Fruit fly (Drosophila melanogaster) whole organism, pupa: ENCODE results near the gene CG4629.

Experiments
- CG10348 ChIP-seq: fragments of 200-800 bp; sonication (Bioruptor generic); IDR thresholded peaks from 2 replicates; pipeline ENCODE4 v1.3.6; 2022; ENCODE audit warnings: missing biosample characterization, missing genetic modification characterization
- CG12605 ChIP-seq: fragments of 200-800 bp; sonication (Bioruptor generic); IDR thresholded peaks from 2 replicates; pipeline ENCODE4 v1.3.6; 2022; ENCODE audit warnings: missing biosample characterization, missing genetic modification characterization
- CG13204 ChIP-seq: fragments of 200-800 bp; sonication (Bioruptor generic); optimal IDR thresholded peaks from 2 replicates; lab custom pipeline; 2018; ENCODE audit warnings: missing biosample characterization, mild to moderate bottlenecking, missing genetic modification characterization, moderate library complexity
- CG14655 ChIP-seq: fragments of 200-800 bp; sonication (Bioruptor generic); optimal IDR thresholded peaks from 3 replicates; lab custom pipeline; 2017; ENCODE audit warnings: mild to moderate bottlenecking, missing biosample characterization, missing genetic modification reagents, missing genetic modification characterization
- CG15710 ChIP-seq: fragments of 200-800 bp; sonication (Bioruptor generic); optimal IDR thresholded peaks from 2 replicates; lab custom pipeline; 2018; ENCODE audit warnings: missing biosample characterization, mild to moderate bottlenecking, missing genetic modification characterization, moderate library complexity
- CG17806 ChIP-seq: fragments of 200-800 bp; sonication (Bioruptor generic); optimal IDR thresholded peaks from 2 replicates; lab custom pipeline; 2018; ENCODE audit warnings: missing biosample characterization, mild to moderate bottlenecking, missing genetic modification characterization, moderate library complexity
- CG32121 ChIP-seq: fragments of 200-800 bp; sonication (Bioruptor generic); IDR thresholded peaks from 2 replicates; pipeline ENCODE4 v1.3.6; 2022; ENCODE audit warnings: missing biosample characterization, missing genetic modification characterization
- CG34367 ChIP-seq: fragments of 200-800 bp; sonication (Bioruptor generic); optimal IDR thresholded peaks from 2 replicates; lab custom pipeline; 2018; ENCODE audit warnings: missing biosample characterization, mild to moderate bottlenecking, missing genetic modification characterization
- CG4496 ChIP-seq: fragments of 200-800 bp; sonication (Bioruptor generic); IDR thresholded peaks from 3 replicates; pipeline ENCODE4 v1.3.6; 2022; ENCODE audit warnings: missing biosample characterization, missing genetic modification characterization
- CG8159 ChIP-seq: fragments of 200-800 bp; sonication (Bioruptor generic); optimal IDR thresholded peaks from 3 replicates; lab custom pipeline; 2018; ENCODE audit warnings: missing biosample characterization, mild to moderate bottlenecking, missing genetic modification characterization, moderate library complexity
- CG8301 ChIP-seq: fragments of 200-800 bp; sonication (Bioruptor generic); optimal IDR thresholded peaks from 2 replicates; lab custom pipeline; 2018; ENCODE audit warnings: missing biosample characterization, mild to moderate bottlenecking, missing genetic modification characterization
- CG9948 ChIP-seq: fragments of 200-800 bp; sonication (Bioruptor generic); optimal IDR thresholded peaks from 2 replicates; lab custom pipeline; 2018; ENCODE audit warnings: missing biosample characterization, mild to moderate bottlenecking, missing genetic modification characterization, moderate library complexity
- D1 ChIP-seq: fragments of 200-800 bp; sonication (Bioruptor generic); optimal IDR thresholded peaks from 2 replicates; lab custom pipeline; 2018; ENCODE audit warnings: missing biosample characterization, mild to moderate bottlenecking, missing genetic modification characterization, moderate library complexity
- EcR ChIP-seq: fragments of 200-800 bp; sonication (Bioruptor generic); optimal IDR thresholded peaks from 3 replicates; lab custom pipeline; 2019; ENCODE audit warnings: missing biosample characterization, missing genetic modification characterization, mild to moderate bottlenecking, moderate library complexity, missing genetic modification reagents
- Ets98B ChIP-seq: fragments of 200-800 bp; sonication (Bioruptor generic); IDR thresholded peaks from 2 replicates; pipeline ENCODE4 v1.3.6; 2022; ENCODE audit warnings: missing biosample characterization, missing genetic modification characterization
- Pif1A ChIP-seq: fragments of 200-800 bp; sonication (Bioruptor generic); optimal IDR thresholded peaks from 3 replicates; lab custom pipeline; 2016; ENCODE audit warnings: missing biosample characterization, missing genetic modification characterization
- Pif1B ChIP-seq: fragments of 200-800 bp; sonication (Bioruptor generic); optimal IDR thresholded peaks from 3 replicates; lab custom pipeline; 2016; ENCODE audit warnings: missing biosample characterization, missing genetic modification characterization
- Snoo ChIP-seq: fragments of 200-800 bp; sonication (Bioruptor generic); optimal IDR thresholded peaks from 3 replicates; lab custom pipeline; 2017; ENCODE audit warnings: missing biosample characterization, mild to moderate bottlenecking, missing genetic modification characterization, inconsistent platforms
- fd96Ca ChIP-seq: fragments of 200-800 bp; sonication (Bioruptor generic); IDR thresholded peaks from 3 replicates; pipeline ENCODE4 v1.3.6; 2022; ENCODE audit warnings: missing biosample characterization, missing genetic modification characterization
- gl ChIP-seq: fragments of 200-800 bp; sonication (Bioruptor generic); optimal IDR thresholded peaks from 2 replicates; lab custom pipeline; 2018; ENCODE audit warnings: missing biosample characterization, mild to moderate bottlenecking, missing genetic modification characterization
- rn ChIP-seq: fragments of 200-800 bp; sonication (Bioruptor generic); IDR thresholded peaks from 2 replicates; pipeline ENCODE4 v1.3.6; 2022; ENCODE audit warnings: missing biosample characterization, missing genetic modification characterization

CG4629 gene

dm6 chr2L:1128344-1128931 is 26.1 kb upstream of the CG4629 start:
- TF ChIP-seq CG8301 (tag; lab: Kevin White, UChicago) (no peak), CG13204 (GFP tag; lab: Kevin White, UChicago) (no peak), fd96Ca (GFP tag; lab: Robert Waterston, UW) (no peak), EcR (no peak), CG12605 (GFP tag; lab: Robert Waterston, UW) (no peak), CG10348 (no peak), CG17806 (tag; lab: Kevin White, UChicago) (no peak), CG34367 (tag; lab: Kevin White, UChicago) (no peak), gl (tag; lab: Kevin White, UChicago) (no peak), D1 (tag; lab: Kevin White, UChicago) (no peak), Snoo (tag; lab: Kevin White, UChicago) (no peak), CG9948 (tag; lab: Kevin White, UChicago) (no peak), CG14655 (GFP tag; lab: Kevin White, UChicago) (no peak), Pif1A (no peak), Pif1B (no peak), CG8159 (tag; lab: Kevin White, UChicago) (no peak), CG15710 (tag; lab: Kevin White, UChicago) (no peak), CG32121 (GFP tag; lab: Robert Waterston, UW) (no peak)

- TF ChIP-seq CG10348 (no peak), Pif1B (no peak), gl (tag; lab: Kevin White, UChicago) (no peak), CG8159 (tag; lab: Kevin White, UChicago) (no peak), CG12605 (GFP tag; lab: Robert Waterston, UW) (no peak), CG14655 (GFP tag; lab: Kevin White, UChicago) (no peak), fd96Ca (GFP tag; lab: Robert Waterston, UW) (no peak), rn (GFP tag; lab: Robert Waterston, UW) (no peak), CG17806 (tag; lab: Kevin White, UChicago) (no peak), CG13204 (GFP tag; lab: Kevin White, UChicago) (no peak), CG15710 (tag; lab: Kevin White, UChicago) (no peak), Ets98B (GFP tag; lab: Robert Waterston, UW) (no peak), CG8301 (tag; lab: Kevin White, UChicago) (no peak)
- TF ChIP-seq, all 21 proteins: peak for 0
Measured at dm6 chr2L:1127434-1128089, 25.3 kb upstream of the CG4629 start.

- TF ChIP-seq CG8159 (tag; lab: Kevin White, UChicago): no peak
- no peak for TF ChIP-seq CG13204 (GFP tag; lab: Kevin White, UChicago)
- no peak for TF ChIP-seq CG32121 (GFP tag; lab: Robert Waterston, UW)
- TF ChIP-seq D1 (tag; lab: Kevin White, UChicago): no peak
- no peak for TF ChIP-seq CG17806 (tag; lab: Kevin White, UChicago)
- TF ChIP-seq CG34367 (tag; lab: Kevin White, UChicago): no peak
- no peak for TF ChIP-seq Snoo (tag; lab: Kevin White, UChicago)
Measured at dm6 chr2L:1126527-1126926, 24.2 kb upstream of the CG4629 start.

dm6 chr2L:1125437-1125836 is 23.1 kb upstream of the CG4629 start:
- TF ChIP-seq CG17806 (tag; lab: Kevin White, UChicago) (no peak), CG4496 (GFP tag; lab: Robert Waterston, UW) (peak; percentile 25; the same call in 1 of the 3 replicates), CG8301 (tag; lab: Kevin White, UChicago) (no peak), Pif1B (no peak), CG12605 (GFP tag; lab: Robert Waterston, UW) (0 out of 2 replicates have a peak, but pooled peaks have one; percentile 18)

dm6 chr2L:1124265-1124664 is 22.0 kb upstream of the CG4629 start:
- TF ChIP-seq CG4496 (GFP tag; lab: Robert Waterston, UW) (no peak), Pif1A (no peak)

- TF ChIP-seq EcR (peak; percentile 70), CG15710 (tag; lab: Kevin White, UChicago) (no peak), CG12605 (GFP tag; lab: Robert Waterston, UW) (no peak), Pif1B (no peak), CG17806 (tag; lab: Kevin White, UChicago) (no peak), Pif1A (no peak), fd96Ca (GFP tag; lab: Robert Waterston, UW) (no peak), gl (tag; lab: Kevin White, UChicago) (no peak), CG8159 (tag; lab: Kevin White, UChicago) (no peak)
- TF ChIP-seq, all 21 proteins: peak for 1
Measured at dm6 chr2L:1123078-1123818, 20.9 kb upstream of the CG4629 start.
